Worm (Caenorhabditis elegans): ENCODE data around the gene spdl-1.

DNA sequence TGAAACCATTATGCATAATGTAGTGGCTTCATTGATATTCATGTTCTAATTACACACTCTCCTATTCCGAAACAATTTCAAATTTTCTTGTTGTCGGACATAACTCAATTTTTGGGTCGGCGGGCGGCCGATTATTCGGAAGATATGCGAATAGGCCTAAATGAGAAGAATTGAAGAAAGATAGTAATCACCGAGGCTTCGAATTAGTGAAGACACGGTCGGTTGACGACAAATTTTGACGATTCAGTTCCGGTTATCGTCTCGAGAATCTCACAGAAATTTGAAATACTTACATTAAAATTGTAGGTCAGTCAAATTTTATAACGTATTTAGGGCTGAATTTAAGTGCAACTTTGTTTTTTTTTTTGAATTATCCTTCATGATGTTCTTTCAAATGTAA, 21.8 kb downstream of the spdl-1 start:
- TF ChIP-seq unc-39 (tag; optimal IDR thresholded peaks at IDR 0.05) (no peak), snpc-4 (tag; optimal IDR thresholded peaks at IDR 0.05) (no peak), nhr-237 (tag; optimal IDR thresholded peaks at IDR 0.05) (no peak), elt-3 (tag; optimal IDR thresholded peaks at IDR 0.05) (no peak)
